Worm (Caenorhabditis elegans): ENCODE data around the gene C04A11.2.

ce11 chrX:13637526-13637925 lies 31.1 kb downstream of the C04A11.2 start:
- TF ChIP-seq him-1 (tag; optimal IDR thresholded peaks at IDR 0.05) (no peak), W03F9.2 (tag; optimal IDR thresholded peaks at IDR 0.05) (no peak), dao-5 (tag; optimal IDR thresholded peaks at IDR 0.05) (no peak)
